Fruit fly (Drosophila melanogaster) whole organism, pupa: ENCODE data around the gene CG14820.

Experiments used
- CG10348 ChIP-seq: fragments of 200-800 bp; sonication (Bioruptor generic); IDR thresholded peaks from 2 replicates; pipeline ENCODE4 v1.3.6; 2022; ENCODE audit warnings: missing biosample characterization, missing genetic modification characterization
- CG12605 ChIP-seq: fragments of 200-800 bp; sonication (Bioruptor generic); IDR thresholded peaks from 2 replicates; pipeline ENCODE4 v1.3.6; 2022; ENCODE audit warnings: missing biosample characterization, missing genetic modification characterization
- CG13204 ChIP-seq: fragments of 200-800 bp; sonication (Bioruptor generic); optimal IDR thresholded peaks from 2 replicates; lab custom pipeline; 2018; ENCODE audit warnings: missing biosample characterization, mild to moderate bottlenecking, missing genetic modification characterization, moderate library complexity
- CG14655 ChIP-seq: fragments of 200-800 bp; sonication (Bioruptor generic); optimal IDR thresholded peaks from 3 replicates; lab custom pipeline; 2017; ENCODE audit warnings: mild to moderate bottlenecking, missing biosample characterization, missing genetic modification reagents, missing genetic modification characterization
- CG15710 ChIP-seq: fragments of 200-800 bp; sonication (Bioruptor generic); optimal IDR thresholded peaks from 2 replicates; lab custom pipeline; 2018; ENCODE audit warnings: missing biosample characterization, mild to moderate bottlenecking, missing genetic modification characterization, moderate library complexity
- CG17806 ChIP-seq: fragments of 200-800 bp; sonication (Bioruptor generic); optimal IDR thresholded peaks from 2 replicates; lab custom pipeline; 2018; ENCODE audit warnings: missing biosample characterization, mild to moderate bottlenecking, missing genetic modification characterization, moderate library complexity
- CG32121 ChIP-seq: fragments of 200-800 bp; sonication (Bioruptor generic); IDR thresholded peaks from 2 replicates; pipeline ENCODE4 v1.3.6; 2022; ENCODE audit warnings: missing biosample characterization, missing genetic modification characterization
- CG34367 ChIP-seq: fragments of 200-800 bp; sonication (Bioruptor generic); optimal IDR thresholded peaks from 2 replicates; lab custom pipeline; 2018; ENCODE audit warnings: missing biosample characterization, mild to moderate bottlenecking, missing genetic modification characterization
- CG4496 ChIP-seq: fragments of 200-800 bp; sonication (Bioruptor generic); IDR thresholded peaks from 3 replicates; pipeline ENCODE4 v1.3.6; 2022; ENCODE audit warnings: missing biosample characterization, missing genetic modification characterization
- CG8159 ChIP-seq: fragments of 200-800 bp; sonication (Bioruptor generic); optimal IDR thresholded peaks from 3 replicates; lab custom pipeline; 2018; ENCODE audit warnings: missing biosample characterization, mild to moderate bottlenecking, missing genetic modification characterization, moderate library complexity
- CG8301 ChIP-seq: fragments of 200-800 bp; sonication (Bioruptor generic); optimal IDR thresholded peaks from 2 replicates; lab custom pipeline; 2018; ENCODE audit warnings: missing biosample characterization, mild to moderate bottlenecking, missing genetic modification characterization
- CG9948 ChIP-seq: fragments of 200-800 bp; sonication (Bioruptor generic); optimal IDR thresholded peaks from 2 replicates; lab custom pipeline; 2018; ENCODE audit warnings: missing biosample characterization, mild to moderate bottlenecking, missing genetic modification characterization, moderate library complexity
- D1 ChIP-seq: fragments of 200-800 bp; sonication (Bioruptor generic); optimal IDR thresholded peaks from 2 replicates; lab custom pipeline; 2018; ENCODE audit warnings: missing biosample characterization, mild to moderate bottlenecking, missing genetic modification characterization, moderate library complexity
- EcR ChIP-seq: fragments of 200-800 bp; sonication (Bioruptor generic); optimal IDR thresholded peaks from 3 replicates; lab custom pipeline; 2019; ENCODE audit warnings: missing biosample characterization, missing genetic modification characterization, mild to moderate bottlenecking, moderate library complexity, missing genetic modification reagents
- Ets98B ChIP-seq: fragments of 200-800 bp; sonication (Bioruptor generic); IDR thresholded peaks from 2 replicates; pipeline ENCODE4 v1.3.6; 2022; ENCODE audit warnings: missing biosample characterization, missing genetic modification characterization
- Pif1A ChIP-seq: fragments of 200-800 bp; sonication (Bioruptor generic); optimal IDR thresholded peaks from 3 replicates; lab custom pipeline; 2016; ENCODE audit warnings: missing biosample characterization, missing genetic modification characterization
- Pif1B ChIP-seq: fragments of 200-800 bp; sonication (Bioruptor generic); optimal IDR thresholded peaks from 3 replicates; lab custom pipeline; 2016; ENCODE audit warnings: missing biosample characterization, missing genetic modification characterization
- Snoo ChIP-seq: fragments of 200-800 bp; sonication (Bioruptor generic); optimal IDR thresholded peaks from 3 replicates; lab custom pipeline; 2017; ENCODE audit warnings: missing biosample characterization, mild to moderate bottlenecking, missing genetic modification characterization, inconsistent platforms
- fd96Ca ChIP-seq: fragments of 200-800 bp; sonication (Bioruptor generic); IDR thresholded peaks from 3 replicates; pipeline ENCODE4 v1.3.6; 2022; ENCODE audit warnings: missing biosample characterization, missing genetic modification characterization
- gl ChIP-seq: fragments of 200-800 bp; sonication (Bioruptor generic); optimal IDR thresholded peaks from 2 replicates; lab custom pipeline; 2018; ENCODE audit warnings: missing biosample characterization, mild to moderate bottlenecking, missing genetic modification characterization
- rn ChIP-seq: fragments of 200-800 bp; sonication (Bioruptor generic); IDR thresholded peaks from 2 replicates; pipeline ENCODE4 v1.3.6; 2022; ENCODE audit warnings: missing biosample characterization, missing genetic modification characterization

Gene CG14820

dm6 chr3L:6906758-6907157 is 26.0 kb upstream of the CG14820 start:
- TF ChIP-seq CG4496 (GFP tag; lab: Robert Waterston, UW) (no peak), D1 (peak; percentile 29)

dm6 chr3L:6911219-6911618 is 21.5 kb upstream of the CG14820 start:
- no peak for TF ChIP-seq Pif1A (GFP tag; lab: Kevin White, UChicago)
- TF ChIP-seq CG10348 = no peak
- no peak for TF ChIP-seq CG15710
- no peak for TF ChIP-seq gl (tag; lab: Kevin White, UChicago)
- no peak for TF ChIP-seq Snoo (tag; lab: Kevin White, UChicago)
- no peak for TF ChIP-seq D1
- no peak for TF ChIP-seq CG8301
- TF ChIP-seq CG17806 = no peak
- TF ChIP-seq CG13204 (GFP tag; lab: Kevin White, UChicago) = no peak
- TF ChIP-seq CG14655 (GFP tag; lab: Kevin White, UChicago) = no peak
- TF ChIP-seq Ets98B (GFP tag; lab: Robert Waterston, UW) = no peak
- TF ChIP-seq, all 21 proteins: peak for 0

dm6 chr3L:6913823-6914222 is 18.9 kb upstream of the CG14820 start:
- no peak for TF ChIP-seq CG8159 (tag; lab: Kevin White, UChicago)
- no peak for TF ChIP-seq fd96Ca (GFP tag; lab: Robert Waterston, UW)
- TF ChIP-seq CG32121 (GFP tag; lab: Robert Waterston, UW) = no peak
- no peak for TF ChIP-seq CG4496 (GFP tag; lab: Robert Waterston, UW)
- no peak for TF ChIP-seq CG15710
- TF ChIP-seq Pif1B (GFP tag; lab: Kevin White, UChicago) = no peak
- TF ChIP-seq CG8301 = no peak
- TF ChIP-seq CG34367 (tag; lab: Kevin White, UChicago) = no peak
- no peak for TF ChIP-seq CG10348
- TF ChIP-seq CG12605 (GFP tag; lab: Robert Waterston, UW) = no peak
- TF ChIP-seq EcR = no peak
- TF ChIP-seq CG14655 (GFP tag; lab: Kevin White, UChicago) = no peak
- TF ChIP-seq CG13204 (GFP tag; lab: Kevin White, UChicago) = no peak
- TF ChIP-seq gl (tag; lab: Kevin White, UChicago) = no peak
- TF ChIP-seq CG9948 = no peak
- no peak for TF ChIP-seq Snoo (tag; lab: Kevin White, UChicago)
- no peak for TF ChIP-seq D1
- no peak for TF ChIP-seq rn (GFP tag; lab: Robert Waterston, UW)

- no peak for TF ChIP-seq CG15710
- no peak for TF ChIP-seq CG4496 (GFP tag; lab: Robert Waterston, UW)
- no peak for TF ChIP-seq Snoo (tag; lab: Kevin White, UChicago)
- no peak for TF ChIP-seq CG34367 (tag; lab: Kevin White, UChicago)
- TF ChIP-seq CG32121 (GFP tag; lab: Robert Waterston, UW) = no peak
- TF ChIP-seq CG10348 = no peak
- TF ChIP-seq EcR = no peak
- no peak for TF ChIP-seq CG13204 (GFP tag; lab: Kevin White, UChicago)
- TF ChIP-seq CG12605 (GFP tag; lab: Robert Waterston, UW) = no peak
- no peak for TF ChIP-seq rn (GFP tag; lab: Robert Waterston, UW)
- TF ChIP-seq fd96Ca (GFP tag; lab: Robert Waterston, UW) = no peak
- no peak for TF ChIP-seq Pif1B (GFP tag; lab: Kevin White, UChicago)
- TF ChIP-seq D1 = no peak
- TF ChIP-seq CG17806 = no peak
- no peak for TF ChIP-seq Ets98B (GFP tag; lab: Robert Waterston, UW)
- TF ChIP-seq CG8159 (tag; lab: Kevin White, UChicago) = no peak
- TF ChIP-seq CG9948 = no peak
- TF ChIP-seq CG14655 (GFP tag; lab: Kevin White, UChicago) = no peak
- TF ChIP-seq Pif1A (GFP tag; lab: Kevin White, UChicago) = no peak
- TF ChIP-seq CG8301 = no peak
- TF ChIP-seq, all 21 proteins: peak for 0
These were observed 17.9 kb upstream of the CG14820 start, which contains the start of gene Prat2 for dm6 chr3L:6914776-6915175. Prat2 (minus strand) TSS chr3L:6914876.

dm6 chr3L:6919213-6919612 is 13.5 kb upstream of the CG14820 start:
- TF ChIP-seq CG8301 (no peak), CG4496 (GFP tag; lab: Robert Waterston, UW) (no peak), CG8159 (tag; lab: Kevin White, UChicago) (no peak), Pif1A (GFP tag; lab: Kevin White, UChicago) (no peak), CG13204 (GFP tag; lab: Kevin White, UChicago) (no peak), CG14655 (GFP tag; lab: Kevin White, UChicago) (no peak)

dm6 chr3L:6925843-6926242 is 6.9 kb upstream of the CG14820 start:
- TF ChIP-seq CG4496 (GFP tag; lab: Robert Waterston, UW) = peak; percentile 67; the same call in 2 of the 3 replicates
- TF ChIP-seq CG13204 (GFP tag; lab: Kevin White, UChicago) = no peak
- TF ChIP-seq, all 21 proteins: peak for 1

- TF ChIP-seq CG9948 (no peak), CG8301 (no peak), CG14655 (GFP tag; lab: Kevin White, UChicago) (no peak), Pif1A (GFP tag; lab: Kevin White, UChicago) (no peak), CG17806 (no peak), Pif1B (GFP tag; lab: Kevin White, UChicago) (no peak), CG8159 (tag; lab: Kevin White, UChicago) (no peak), CG10348 (no peak), rn (GFP tag; lab: Robert Waterston, UW) (no peak), CG34367 (tag; lab: Kevin White, UChicago) (no peak), CG12605 (GFP tag; lab: Robert Waterston, UW) (no peak), EcR (no peak), CG32121 (GFP tag; lab: Robert Waterston, UW) (no peak), fd96Ca (GFP tag; lab: Robert Waterston, UW) (no peak)
These were observed 876 bp upstream of the CG14820 start, which contains the start of gene CG45413 for dm6 chr3L:6931850-6932249. CG45413 (minus strand) TSS chr3L:6931950.
